Fruit fly (Drosophila melanogaster): ENCODE measurements around the gene RhoGAPp190.
A peak's percentile ranks its signal among the peaks of the same experiment; 100 is the strongest.

RhoGAPp190 gene

DNA sequence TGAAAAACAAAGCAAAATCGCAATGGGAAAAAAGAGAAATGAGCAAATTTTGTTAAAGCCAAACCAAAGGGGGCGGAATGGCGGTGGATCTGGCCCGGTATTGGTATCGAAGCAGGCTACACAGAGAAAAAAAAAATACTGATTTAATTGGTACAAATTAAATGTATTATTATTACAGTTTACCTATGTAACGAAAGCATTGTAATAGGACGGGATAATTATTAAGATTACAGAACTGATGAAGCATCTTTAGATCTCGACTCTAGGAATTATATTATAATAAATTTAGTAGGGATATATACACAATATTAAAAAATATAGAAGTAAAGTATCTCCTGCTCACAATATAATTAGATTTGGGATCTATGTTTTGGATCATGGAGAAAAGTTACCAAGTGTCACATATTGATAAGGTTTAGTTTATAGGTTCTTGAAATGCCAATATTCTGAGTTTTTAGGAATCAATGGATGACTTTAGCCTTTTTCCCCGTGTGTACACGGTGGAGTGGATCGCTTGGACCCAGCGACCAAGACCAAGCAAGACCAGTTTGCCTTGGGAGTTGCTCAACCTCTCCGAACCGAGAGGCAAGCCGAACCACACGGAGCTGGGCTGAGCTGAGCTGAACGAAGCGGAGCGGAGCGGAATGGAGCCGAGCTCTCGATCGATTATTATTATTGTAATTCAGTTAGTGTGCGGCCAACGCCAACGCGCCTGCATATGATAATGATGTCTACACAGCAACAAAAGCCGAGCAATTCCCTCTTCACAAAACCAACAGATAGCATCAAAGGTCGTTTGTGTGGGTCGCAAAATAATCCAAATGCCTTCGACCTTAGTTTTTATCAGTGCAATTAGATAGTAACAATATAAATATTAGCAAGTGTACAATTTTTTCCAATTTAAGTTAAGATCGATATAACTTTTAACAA is 27.5 kb upstream of the RhoGAPp190 start:
- TF ChIP-seq CG17801 (GFP tag; optimal IDR thresholded peaks at IDR 0.05; ENCODE audit: partially characterized antibody) = no peak

- no peak for TF ChIP-seq CG17801 (GFP tag; optimal IDR thresholded peaks at IDR 0.05; ENCODE audit: partially characterized antibody)
Measured at dm6 chrX:17677953-17678668, 25.7 kb upstream of the RhoGAPp190 start.

DNA sequence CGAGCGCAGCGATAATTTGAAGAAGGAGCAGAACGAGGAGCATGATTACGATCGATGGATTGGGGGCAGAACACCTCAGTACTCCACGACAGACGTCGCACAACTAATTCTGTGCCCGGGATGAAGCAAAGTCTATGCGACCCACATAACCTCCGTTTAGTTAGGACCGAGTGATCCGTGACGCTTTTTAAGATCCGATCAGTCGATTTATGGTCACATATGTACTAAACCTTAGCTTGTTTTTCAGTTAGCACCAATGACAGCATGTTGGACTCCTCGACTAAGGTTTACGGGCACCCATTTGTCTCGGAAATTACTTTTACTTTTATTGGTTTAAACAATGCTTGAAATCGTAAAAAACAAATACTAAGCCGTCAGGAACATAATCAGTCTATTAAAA is 19.4 kb upstream of the RhoGAPp190 start, which contains the start of gene CG12990:
TSS of gene CG12990 (minus strand) at position 101 of the 400 bp plus-strand sequence.
- no peak for TF ChIP-seq CG17801 (GFP tag; optimal IDR thresholded peaks at IDR 0.05; ENCODE audit: partially characterized antibody)

DNA sequence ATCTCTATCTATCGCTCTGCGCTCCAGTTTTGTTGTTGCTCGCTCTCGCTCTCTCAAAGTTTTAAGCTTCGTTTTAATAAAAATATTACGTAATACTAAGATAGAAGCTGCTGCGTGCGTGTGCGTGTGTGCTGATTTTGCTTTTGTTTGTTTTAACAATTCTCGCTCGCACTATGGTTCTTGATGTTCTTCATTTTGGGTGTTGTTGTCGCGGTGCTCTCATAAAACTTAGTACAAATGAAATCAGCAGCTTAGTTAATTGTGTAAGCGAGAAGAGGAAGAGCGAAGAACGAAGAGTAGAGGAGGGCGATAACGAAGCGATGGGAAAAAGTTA is 6.7 kb upstream of the RhoGAPp190 start:
- TF ChIP-seq CG17801 (GFP tag; optimal IDR thresholded peaks at IDR 0.05; ENCODE audit: partially characterized antibody) = no peak

- TF ChIP-seq CG17801 (GFP tag; optimal IDR thresholded peaks at IDR 0.05; ENCODE audit: partially characterized antibody) = peak; percentile 12
Measured at dm6 chrX:17658207-17659118, 6.1 kb upstream of the RhoGAPp190 start.

- no peak for TF ChIP-seq CG17801 (GFP tag; optimal IDR thresholded peaks at IDR 0.05; ENCODE audit: partially characterized antibody)
Measured at dm6 chrX:17657716-17658115, 5.4 kb upstream of the RhoGAPp190 start.

dm6 chrX:17657050-17657696 is 4.8 kb upstream of the RhoGAPp190 start, which contains the start of gene beta-Spec:
TSS of gene beta-Spec (plus strand) at chrX:17657372.
- peak; percentile 19 for TF ChIP-seq CG17801 (GFP tag; optimal IDR thresholded peaks at IDR 0.05; ENCODE audit: partially characterized antibody)

DNA sequence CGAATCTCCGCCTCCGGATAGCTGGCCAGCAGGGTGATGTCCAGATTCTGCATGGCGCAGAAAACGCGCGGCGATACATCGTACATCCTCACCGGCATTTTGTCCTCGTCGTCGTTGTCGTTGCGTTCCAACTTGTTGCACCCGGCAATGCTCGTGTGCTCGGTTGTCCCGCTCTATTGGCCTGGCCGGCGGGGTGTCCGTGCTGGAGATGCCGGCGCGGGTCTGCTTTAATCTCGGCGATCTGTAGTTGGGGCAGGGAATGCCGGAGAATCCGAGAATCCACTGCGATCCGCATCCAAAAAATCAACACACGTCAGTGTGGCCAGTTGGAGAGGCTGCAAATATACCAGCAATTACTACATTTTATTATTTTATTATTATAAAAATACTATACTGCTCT is 4.1 kb upstream of the RhoGAPp190 start, which contains the start of gene IntS2:
TSS of gene IntS2 (minus strand) at position 318 of the 400 bp plus-strand sequence.
- TF ChIP-seq CG17801 (GFP tag; optimal IDR thresholded peaks at IDR 0.05; ENCODE audit: partially characterized antibody) = no peak

DNA sequence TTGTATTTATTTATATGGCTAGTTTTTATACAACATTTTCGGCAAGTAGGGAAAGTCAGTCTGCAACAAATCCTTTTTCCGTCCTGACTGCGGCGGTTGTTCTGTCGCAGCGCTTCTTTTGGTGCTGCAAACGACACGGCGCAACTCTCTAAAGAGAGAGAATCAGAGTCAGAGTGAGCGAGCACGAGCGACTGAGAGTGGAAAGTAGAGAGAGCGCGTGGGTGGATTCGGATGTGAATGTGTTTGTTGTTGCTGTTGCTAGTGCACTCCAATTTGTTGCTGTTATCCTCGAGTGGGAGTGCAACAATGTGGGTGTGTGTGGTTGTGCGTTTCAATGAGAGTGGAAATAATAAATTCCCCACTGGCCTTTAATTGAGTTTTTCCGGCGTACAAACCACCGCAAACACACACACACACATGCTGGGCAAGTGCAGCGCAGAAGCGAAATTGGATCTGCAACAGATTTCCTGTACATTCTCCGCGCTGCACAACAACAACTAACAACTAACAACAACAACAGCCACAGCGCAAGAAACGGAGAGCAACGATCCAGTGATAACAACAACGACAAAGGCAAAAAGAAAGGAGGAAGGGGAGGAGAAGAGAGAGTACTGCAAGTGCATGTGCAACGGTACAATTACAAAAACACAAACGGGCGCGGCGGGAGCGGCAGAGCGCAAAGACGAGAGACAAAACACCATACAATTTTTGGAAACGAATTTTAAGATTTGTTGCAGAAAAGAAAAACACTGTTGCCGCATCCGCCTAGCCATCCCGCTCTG is 955 bp downstream of the RhoGAPp190 start:
- TF ChIP-seq CG17801 (GFP tag; optimal IDR thresholded peaks at IDR 0.05; ENCODE audit: partially characterized antibody) = no peak

DNA sequence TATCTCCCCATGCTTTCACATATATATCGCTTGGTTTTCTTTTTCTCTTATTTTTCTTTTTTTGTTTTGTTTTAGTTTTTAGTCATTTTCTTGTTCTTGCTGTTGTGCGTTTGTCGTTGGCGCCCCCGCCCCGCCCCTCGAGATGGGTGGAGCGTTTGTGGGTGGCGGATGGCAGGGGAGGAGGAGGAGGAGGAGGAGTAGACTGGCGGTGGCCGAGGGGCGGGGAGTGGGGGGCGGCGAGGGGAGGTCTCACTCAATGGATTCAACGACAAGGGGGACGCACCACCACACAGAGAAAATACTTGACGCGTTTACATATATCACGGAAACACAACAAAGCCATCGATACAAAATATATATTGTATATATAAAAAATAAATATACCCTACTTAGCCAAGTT is 11.5 kb downstream of the RhoGAPp190 start:
- no peak for TF ChIP-seq CG17801 (GFP tag; optimal IDR thresholded peaks at IDR 0.05; ENCODE audit: partially characterized antibody)

- TF ChIP-seq CG17801 (GFP tag; optimal IDR thresholded peaks at IDR 0.05; ENCODE audit: partially characterized antibody) = peak; percentile 66
Measured at dm6 chrX:17636001-17636400, 16.4 kb downstream of the RhoGAPp190 start, which contains the start of the genes CG8289 and CG5800. TSS of gene CG8289 (minus strand) at chrX:17636044. TSS of gene CG5800 (plus strand) at chrX:17636281.

- TF ChIP-seq CG17801 (GFP tag; optimal IDR thresholded peaks at IDR 0.05; ENCODE audit: partially characterized antibody) = peak; percentile 87
Measured at dm6 chrX:17631996-17632612, 20.3 kb downstream of the RhoGAPp190 start, which contains the start of the genes corolla and ND-24. TSS of gene corolla (minus strand) at chrX:17632047. TSS of gene ND-24 (plus strand) at chrX:17632089.

- no peak for TF ChIP-seq CG17801 (GFP tag; optimal IDR thresholded peaks at IDR 0.05; ENCODE audit: partially characterized antibody)
Measured at dm6 chrX:17629317-17629716, 23.0 kb downstream of the RhoGAPp190 start, which contains the start of gene CG8326. TSS of gene CG8326 (minus strand) at chrX:17629492.

All from ovary, adult (tissue).